Fruit fly (Drosophila melanogaster): Measurements from ENCODE around the gene aub.

aub gene

DNA sequence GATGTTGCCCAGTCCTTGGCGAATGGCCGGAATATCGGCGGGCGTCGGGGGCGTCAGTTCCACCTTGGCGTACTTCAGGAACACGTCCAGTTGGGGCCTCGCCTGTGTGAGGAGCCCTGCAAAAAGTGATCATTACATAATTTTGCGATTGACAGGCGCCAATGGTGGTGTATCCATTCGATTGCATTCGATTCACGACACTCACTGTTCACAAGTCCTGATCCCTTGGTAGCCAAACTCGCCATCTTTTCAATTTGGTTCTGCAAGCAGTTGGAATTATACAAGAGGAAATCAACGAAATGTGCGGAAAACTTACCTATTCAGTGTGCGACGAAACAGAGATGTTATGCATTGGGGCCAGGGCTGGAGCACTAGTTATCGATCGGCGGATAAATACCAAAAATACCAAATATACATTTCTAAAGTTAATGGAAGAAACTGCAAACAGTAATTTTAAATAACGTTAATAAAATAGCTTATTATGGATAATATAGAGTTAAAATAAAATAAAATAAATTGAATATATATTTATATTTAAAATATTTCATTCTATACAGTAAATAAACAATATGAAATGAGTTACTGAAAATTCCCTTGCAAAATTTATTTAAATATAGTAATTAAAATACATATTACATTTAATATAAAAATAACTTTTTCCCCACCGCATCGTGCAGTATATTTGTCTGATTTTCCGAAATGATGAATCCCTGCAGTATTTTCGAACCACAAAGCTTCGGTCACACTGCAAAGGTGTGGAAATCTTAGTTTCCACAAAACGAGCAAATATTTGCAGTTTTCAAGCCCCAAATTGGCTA lies 25.0 kb downstream of the aub start, which contains the start of the genes ATPsynG and SCAR (continued):
- TF ChIP-seq MESR4 (GFP tag; optimal IDR thresholded peaks at IDR 0.05) (peak; percentile 94), CG15514 (GFP tag; optimal IDR thresholded peaks at IDR 0.05) (peak; percentile 1), psq (GFP tag; optimal IDR thresholded peaks at IDR 0.05) (no peak), Xbp1 (GFP tag; optimal IDR thresholded peaks at IDR 0.05) (no peak), CG8388 (GFP tag; optimal IDR thresholded peaks at IDR 0.05) (peak; percentile 16), D (optimal IDR thresholded peaks at IDR 0.05) (no peak), D (GFP tag; optimal IDR thresholded peaks at IDR 0.05) (no peak), Deaf1 (tag; optimal IDR thresholded peaks at IDR 0.05) (no peak), Max (GFP tag; optimal IDR thresholded peaks at IDR 0.05) (no peak), CG31388 (GFP tag; optimal IDR thresholded peaks at IDR 0.05) (no peak)

DNA sequence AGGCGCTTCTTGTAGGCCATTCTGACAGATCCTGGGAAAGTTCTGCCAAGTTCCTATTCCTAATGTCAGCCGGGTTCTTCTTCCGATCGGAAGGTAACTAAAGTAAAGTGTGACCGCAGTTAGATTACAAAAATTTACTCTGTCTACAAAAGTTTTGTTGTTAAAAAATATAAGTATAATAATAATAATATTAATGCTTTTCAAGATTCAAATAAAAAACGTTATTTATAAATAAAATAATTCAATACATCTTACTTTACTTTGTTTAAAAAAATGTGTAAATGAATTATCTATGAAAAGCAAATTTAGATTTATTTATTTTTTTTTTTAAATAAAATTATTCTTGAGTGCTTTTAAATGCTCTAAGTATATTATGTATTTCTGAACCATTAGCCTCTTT lies 26.1 kb downstream of the aub start, which contains the start of gene abo:
Gene abo (minus strand): TSS at position 101 of the 400 bp plus-strand sequence.
- TF ChIP-seq CkIIα-i1 (GFP tag; IDR thresholded peaks at IDR 0.05) (no peak), gfzf (GFP tag; optimal IDR thresholded peaks at IDR 0.05) (peak; percentile 13), YL-1 (GFP tag; optimal IDR thresholded peaks at IDR 0.05) (peak; percentile 34), dan (GFP tag; IDR thresholded peaks at IDR 0.05) (no peak), NK7.1 (GFP tag; optimal IDR thresholded peaks at IDR 0.05) (no peak), Dip3 (GFP tag; optimal IDR thresholded peaks at IDR 0.05) (no peak), cas (GFP tag; IDR thresholded peaks at IDR 0.05) (no peak)

DNA sequence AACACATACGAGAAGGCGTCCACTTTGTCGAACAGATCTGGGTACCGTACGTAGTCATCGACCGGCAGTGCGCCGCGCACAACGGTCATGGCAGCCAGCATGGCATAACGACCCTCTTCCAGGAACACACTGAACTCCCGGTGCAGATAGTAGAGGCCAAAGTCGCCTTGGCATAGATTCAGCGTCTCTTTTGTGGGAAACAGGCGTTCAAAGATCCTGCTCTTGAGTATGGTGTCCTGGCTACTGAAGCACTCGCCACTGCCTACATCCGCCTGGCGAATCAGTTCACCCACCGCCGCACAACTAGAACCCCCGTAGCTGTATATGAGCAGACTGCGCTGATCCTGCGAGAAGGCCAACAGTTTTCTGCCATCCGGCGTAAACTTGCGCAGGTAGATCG lies 26.6 kb downstream of the aub start:
- TF ChIP-seq Med (GFP tag) = peak; percentile 53
- peak; percentile 59 for TF ChIP-seq Ets65A (GFP tag)
- TF ChIP-seq hb (GFP tag; IDR thresholded peaks at IDR 0.05; ENCODE audit: partially characterized antibody) = 0 out of 3 replicates have a peak, but pooled peaks have one; percentile 54
- TF ChIP-seq rib (GFP tag; IDR thresholded peaks at IDR 0.05) = 0 out of 2 replicates have a peak, but pooled peaks have one; percentile 25
- no peak for TF ChIP-seq CG12236 (GFP tag; optimal IDR thresholded peaks at IDR 0.05)
- TF ChIP-seq CG7839 (tag; optimal IDR thresholded peaks at IDR 0.05) = no peak

DNA sequence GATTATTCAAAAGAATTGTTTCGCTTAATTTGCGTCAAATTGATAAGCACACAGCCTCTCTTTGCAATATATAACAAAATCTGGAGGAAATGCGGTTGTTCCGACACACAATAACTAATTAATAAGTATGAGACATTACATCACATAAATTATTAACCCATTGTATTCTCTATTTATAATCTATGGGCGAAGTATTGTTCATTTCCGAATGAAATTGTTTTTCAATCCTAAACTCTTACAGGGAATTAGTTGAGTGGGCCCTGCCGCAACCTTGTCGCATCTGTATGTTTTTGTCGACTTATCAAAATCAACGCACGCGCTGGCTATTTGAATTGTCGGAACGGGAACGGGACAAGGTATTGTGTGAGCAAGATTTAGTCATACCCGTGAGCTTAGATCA lies 29.1 kb downstream of the aub start, which contains the start of gene CG16743:
Gene CG16743 (plus strand): TSS at position 57 of the 400 bp plus-strand sequence.
- TF ChIP-seq CG6791 (GFP tag; IDR thresholded peaks at IDR 0.05; ENCODE audit: partially characterized antibody) (no peak), vfl (GFP tag; optimal IDR thresholded peaks at IDR 0.05) (no peak), fd3F (GFP tag; optimal IDR thresholded peaks at IDR 0.05) (no peak), Nf-YC (tag; optimal IDR thresholded peaks at IDR 0.05) (no peak), CG2678 (tag; optimal IDR thresholded peaks at IDR 0.05) (no peak), ttk (GFP tag; IDR thresholded peaks at IDR 0.05) (no peak), Camta (GFP tag; optimal IDR thresholded peaks at IDR 0.05) (no peak), CG10274 (GFP tag; optimal IDR thresholded peaks at IDR 0.05) (peak; percentile 72), CG10543 (GFP tag; optimal IDR thresholded peaks at IDR 0.05) (peak; percentile 34), sisA (GFP tag; IDR thresholded peaks at IDR 0.05) (no peak), mirr (GFP tag; optimal IDR thresholded peaks at IDR 0.05) (peak; percentile 17), Bdp1 (GFP tag; optimal IDR thresholded peaks at IDR 0.05) (no peak), Med (GFP tag) (peak; percentile 62), nerfin-1 (tag; optimal IDR thresholded peaks at IDR 0.05) (no peak), CG16779 (GFP tag; IDR thresholded peaks at IDR 0.05) (no peak), CG34376 (GFP tag; optimal IDR thresholded peaks at IDR 0.05) (peak; percentile 83), lbe (GFP tag; optimal IDR thresholded peaks at IDR 0.05) (peak; percentile 50), esg (GFP tag; conservative IDR thresholded peaks at IDR 0.05) (no peak), CG13894 (tag; optimal IDR thresholded peaks at IDR 0.05) (no peak), p53 (GFP tag; optimal IDR thresholded peaks at IDR 0.05) (no peak), sug (tag; optimal IDR thresholded peaks at IDR 0.05) (peak; percentile 16), BEAF-32 (GFP tag; optimal IDR thresholded peaks at IDR 0.05) (no peak), TFAM (GFP tag; optimal IDR thresholded peaks at IDR 0.05) (no peak), stwl (tag; optimal IDR thresholded peaks at IDR 0.05) (no peak)

Data from whole organism, embryonic.